Worm (Caenorhabditis elegans): ENCODE measurements around the gene F27C8.2.

- TF ChIP-seq ztf-16 (tag; optimal IDR thresholded peaks at IDR 0.05) = no peak
- TF ChIP-seq dve-1 (tag; optimal IDR thresholded peaks at IDR 0.05) = no peak
- no peak for TF ChIP-seq fkh-10 (GFP tag; optimal IDR thresholded peaks at IDR 0.05)
- no peak for TF ChIP-seq nhr-11 (tag; optimal IDR thresholded peaks at IDR 0.05)
- TF ChIP-seq elt-2 (tag; optimal IDR thresholded peaks at IDR 0.05) = no peak
Measured at ce11 chrIV:9618836-9619235, 22.7 kb downstream of the F27C8.2 start.

Measured in whole organism, late embryonic.